Fruit fly (Drosophila melanogaster): ENCODE data around the gene CG5861.

Gene CG5861

dm6 chr2L:16307026-16307703 lies at the start of gene CG5861, which contains the start of gene Syx5:
Gene CG5861, minus strand, starts transcription at chr2L:16307298.
Gene Syx5, plus strand, starts transcription at chr2L:16307346.
- TF ChIP-seq CG17801 (GFP tag; optimal IDR thresholded peaks at IDR 0.05; ENCODE audit: partially characterized antibody), result peak; percentile 84

- peak; percentile 9 for TF ChIP-seq CG17801 (GFP tag; optimal IDR thresholded peaks at IDR 0.05; ENCODE audit: partially characterized antibody)
These were observed 49.3 kb upstream of the CG5861 start, which contains the start of gene CaBP1 for dm6 chr2L:16356249-16357025. Gene CaBP1, minus strand, starts transcription at chr2L:16356735.

DNA sequence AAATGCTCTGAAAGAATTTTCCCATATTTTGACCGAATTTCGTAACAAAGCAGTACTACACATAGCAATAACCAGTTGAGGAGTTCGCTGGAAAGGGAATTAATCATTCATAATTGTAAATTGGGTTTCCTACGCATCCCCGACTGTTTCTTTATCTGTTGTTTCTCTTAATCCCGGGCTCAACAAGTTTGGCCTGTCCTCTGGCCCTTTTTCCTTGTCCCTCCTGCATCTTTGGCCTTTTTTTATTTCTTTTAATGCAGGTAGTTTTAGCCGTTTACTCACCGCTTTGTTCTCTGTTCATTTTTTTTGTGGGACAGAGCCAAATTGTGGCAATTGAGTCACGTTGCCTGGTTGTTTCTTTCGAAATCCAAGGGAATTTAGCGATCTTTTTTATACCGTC lies 46.7 kb upstream of the CG5861 start:
- no peak for TF ChIP-seq CG17801 (GFP tag; optimal IDR thresholded peaks at IDR 0.05; ENCODE audit: partially characterized antibody)

DNA sequence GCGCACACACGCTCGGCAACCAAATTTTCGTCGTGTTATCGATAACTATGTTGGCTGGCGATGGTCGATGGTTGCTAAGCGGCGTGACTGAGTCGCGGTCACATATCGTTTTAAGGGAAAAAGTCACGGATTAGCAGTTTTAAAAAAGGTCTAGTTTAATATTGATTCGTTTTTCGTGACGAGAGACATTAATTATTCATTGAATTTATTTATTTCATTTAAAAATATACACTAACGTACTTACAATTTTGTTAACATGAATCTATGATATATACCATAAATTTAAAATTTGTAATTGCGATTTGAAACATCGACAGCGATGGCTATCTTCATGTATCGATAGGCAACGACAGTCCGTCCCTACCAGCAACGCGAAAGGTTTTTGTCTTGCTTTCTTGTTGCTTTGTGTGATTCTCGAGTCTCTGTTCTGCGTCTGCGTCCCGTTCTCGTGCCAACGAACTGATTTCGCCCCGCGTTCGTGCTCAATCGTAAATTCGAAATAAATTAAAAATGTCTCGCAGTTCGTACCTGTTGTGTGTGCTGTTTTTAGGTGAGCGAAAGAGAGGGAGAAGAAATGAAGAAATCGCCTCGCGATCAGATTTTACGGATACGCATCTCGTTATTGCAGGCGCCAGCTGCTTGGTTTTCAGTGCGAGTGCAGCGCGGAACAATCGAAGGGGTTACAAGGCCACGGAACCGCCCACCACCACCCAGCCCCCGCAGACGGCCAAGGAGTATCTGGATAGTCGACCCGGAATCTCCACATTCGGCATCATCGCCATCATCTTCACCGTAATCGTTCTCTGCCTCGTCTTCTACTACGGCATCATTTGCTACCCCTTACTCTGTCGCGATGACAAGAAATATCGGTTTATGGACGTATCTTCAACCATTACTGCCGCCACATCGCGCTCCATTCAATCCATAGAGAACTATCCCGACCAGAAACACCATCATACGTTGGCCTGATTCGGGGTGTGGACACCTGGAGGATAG lies 45.8 kb upstream of the CG5861 start, which contains the start of the genes Hyls1, chif and CG4455:
TSS of gene Hyls1 (minus strand) at position 44 of the 996 bp plus-strand sequence.
TSS of gene chif (minus strand) at position 44 of the 996 bp plus-strand sequence.
TSS of gene CG4455 (plus strand) at position 350 of the 996 bp plus-strand sequence.
- TF ChIP-seq CG17801 (GFP tag; optimal IDR thresholded peaks at IDR 0.05; ENCODE audit: partially characterized antibody), result peak; percentile 22

dm6 chr2L:16351805-16352584 lies 44.9 kb upstream of the CG5861 start:
- peak; percentile 5 for TF ChIP-seq CG17801 (GFP tag; optimal IDR thresholded peaks at IDR 0.05; ENCODE audit: partially characterized antibody)

DNA sequence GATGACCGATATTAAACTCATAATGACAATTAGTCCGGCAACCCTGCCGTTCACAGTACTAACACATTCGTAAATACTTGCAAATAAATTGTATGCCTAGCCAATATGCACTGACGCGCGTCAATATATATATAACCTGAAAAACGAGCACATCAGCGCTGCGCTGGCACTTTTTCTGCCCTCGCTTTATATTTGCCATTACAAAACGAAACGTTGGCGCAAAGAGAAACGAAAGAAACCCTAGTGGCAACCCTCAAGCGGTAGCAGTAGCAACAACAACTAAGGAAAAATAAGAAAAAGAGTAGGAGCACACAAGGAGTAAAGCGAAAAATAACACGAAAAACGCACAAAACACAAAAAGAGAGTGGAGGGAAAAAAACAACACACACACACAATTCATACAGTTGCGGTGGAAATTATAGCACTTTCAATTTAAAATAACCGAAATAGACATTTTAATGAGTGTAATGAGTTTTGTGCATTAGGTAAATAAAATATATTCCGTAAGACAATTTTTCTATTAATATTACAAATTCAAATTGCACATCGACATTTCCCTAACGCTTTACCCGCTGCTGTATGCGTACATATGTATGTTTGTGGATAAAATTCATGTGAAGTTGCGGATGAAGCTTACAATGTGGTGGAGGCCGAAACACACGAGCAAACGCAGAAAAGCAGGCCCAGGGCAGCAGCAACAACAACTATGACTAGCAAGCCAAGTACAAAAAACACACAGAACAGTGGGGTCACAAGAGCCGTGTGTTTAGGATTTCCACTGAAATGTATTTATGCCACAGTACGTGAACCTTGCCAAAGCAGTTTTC lies 43.9 kb upstream of the CG5861 start:
- peak; percentile 98 for TF ChIP-seq CG17801 (GFP tag; optimal IDR thresholded peaks at IDR 0.05; ENCODE audit: partially characterized antibody)

DNA sequence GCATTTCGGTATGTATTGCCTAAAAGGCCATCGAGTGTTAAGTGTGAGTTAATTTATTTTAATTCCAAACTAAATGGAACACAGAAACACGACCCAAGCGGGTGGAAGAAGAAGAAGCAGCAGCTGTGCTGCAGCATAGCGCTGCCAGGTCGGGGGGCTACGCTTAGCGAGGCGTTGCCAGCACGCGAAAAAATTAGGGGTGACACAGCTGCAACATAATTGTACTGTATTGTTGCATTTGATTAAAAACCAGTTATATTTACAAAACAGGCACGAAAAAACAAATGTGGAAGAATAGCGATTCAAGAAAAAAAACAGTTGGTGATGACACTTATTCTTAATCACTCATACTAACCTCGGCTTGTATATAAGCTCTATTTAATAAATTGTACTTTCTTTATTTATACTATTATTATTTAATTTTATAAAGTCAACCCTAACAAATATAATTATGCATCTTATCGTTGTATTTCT lies 43.1 kb upstream of the CG5861 start:
- peak; percentile 79 for TF ChIP-seq CG17801 (GFP tag; optimal IDR thresholded peaks at IDR 0.05; ENCODE audit: partially characterized antibody)

dm6 chr2L:16342224-16342623 lies 35.1 kb upstream of the CG5861 start, which contains the start of gene CG44405:
Gene CG44405, minus strand, starts transcription at chr2L:16342324.
- TF ChIP-seq CG17801 (GFP tag; optimal IDR thresholded peaks at IDR 0.05; ENCODE audit: partially characterized antibody), result no peak

dm6 chr2L:16340268-16340667 lies 33.2 kb upstream of the CG5861 start, which contains the start of gene CG42266:
Gene CG42266, minus strand, starts transcription at chr2L:16340368.
- no peak for TF ChIP-seq CG17801 (GFP tag; optimal IDR thresholded peaks at IDR 0.05; ENCODE audit: partially characterized antibody)

- TF ChIP-seq CG17801 (GFP tag; optimal IDR thresholded peaks at IDR 0.05; ENCODE audit: partially characterized antibody), result no peak
These were observed 30.7 kb upstream of the CG5861 start, which contains the start of gene CG31817 for dm6 chr2L:16337785-16338184. Gene CG31817, minus strand, starts transcription at chr2L:16337885.

- TF ChIP-seq CG17801 (GFP tag; optimal IDR thresholded peaks at IDR 0.05; ENCODE audit: partially characterized antibody), result no peak
These were observed 22.5 kb upstream of the CG5861 start, which contains the start of gene CG4440 for dm6 chr2L:16329625-16330024. Gene CG4440, plus strand, starts transcription at chr2L:16329925.

- peak; percentile 23 for TF ChIP-seq CG17801 (GFP tag; optimal IDR thresholded peaks at IDR 0.05; ENCODE audit: partially characterized antibody)
These were observed 22.0 kb upstream of the CG5861 start, which contains the start of gene mRpL4 for dm6 chr2L:16329102-16329520. Gene mRpL4, minus strand, starts transcription at chr2L:16329132.
